Fruit fly (Drosophila melanogaster) whole organism, embryonic: ENCODE results near the gene ClC-a.

ENCODE experiments used
- Antp ChIP-seq: fragments of 200-800 bp; sonication (Bioruptor generic); optimal IDR thresholded peaks from 3 replicates; lab custom pipeline; 2016; ENCODE audit warnings: missing biosample characterization, missing genetic modification characterization
- B-H2 ChIP-seq: fragments of 200-800 bp; sonication (Bioruptor generic); optimal IDR thresholded peaks from 2 replicates; lab custom pipeline; 2018; ENCODE audit warnings: missing biosample characterization, mild to moderate bottlenecking, missing genetic modification characterization
- Blimp-1 ChIP-seq: fragments of 200-800 bp; sonication (Bioruptor generic); optimal IDR thresholded peaks from 3 replicates; lab custom pipeline; 2018; ENCODE audit warnings: missing biosample characterization, missing genetic modification characterization, mild to moderate bottlenecking, moderate library complexity, missing genetic modification reagents
- CG10366 ChIP-seq: fragments of 200-800 bp; sonication (Bioruptor generic); IDR thresholded peaks from 2 replicates; pipeline ENCODE4 v1.3.6; 2022; ENCODE audit warnings: missing biosample characterization, missing genetic modification characterization
- CG14860 ChIP-seq: fragments of 200-800 bp; sonication (Bioruptor generic); IDR thresholded peaks from 3 replicates; pipeline ENCODE4 v1.3.6; 2022; ENCODE audit warnings: missing biosample characterization, missing genetic modification characterization; ENCODE audit not compliant: partially characterized antibody
- CG14965 ChIP-seq: fragments of 200-800 bp; sonication (Bioruptor generic); optimal IDR thresholded peaks from 2 replicates; lab custom pipeline; 2016; ENCODE audit warnings: missing biosample characterization, missing genetic modification characterization, borderline replicate concordance
- CG16863 ChIP-seq: fragments of 200-800 bp; sonication (Bioruptor generic); optimal IDR thresholded peaks from 3 replicates; lab custom pipeline; 2016; ENCODE audit warnings: missing biosample characterization, missing genetic modification characterization
- CG17186 ChIP-seq: fragments of 200-800 bp; sonication (Bioruptor generic); optimal IDR thresholded peaks from 3 replicates; lab custom pipeline; 2017; ENCODE audit warnings: missing biosample characterization, missing genetic modification reagents, missing genetic modification characterization
- CG17385 ChIP-seq: fragments of 200-800 bp; sonication (Bioruptor generic); optimal IDR thresholded peaks from 3 replicates; lab custom pipeline; 2018; ENCODE audit warnings: missing biosample characterization, mild to moderate bottlenecking, missing genetic modification characterization
- CG18476 ChIP-seq: fragments of 200-800 bp; sonication (Bioruptor generic); optimal IDR thresholded peaks from 2 replicates; lab custom pipeline; 2016; ENCODE audit warnings: missing biosample characterization, mild to moderate bottlenecking, missing genetic modification characterization
- CG2129 ChIP-seq: fragments of 200-800 bp; sonication (Bioruptor generic); IDR thresholded peaks from 2 replicates; pipeline ENCODE4 v1.3.6; 2022; ENCODE audit warnings: missing biosample characterization, missing genetic modification characterization; ENCODE audit not compliant: partially characterized antibody
- CG2678 ChIP-seq: fragments of 200-800 bp; sonication (Bioruptor generic); optimal IDR thresholded peaks from 3 replicates; lab custom pipeline; 2019; ENCODE audit warnings: missing biosample characterization, mild to moderate bottlenecking, missing genetic modification characterization, moderate library complexity
- CG2712 ChIP-seq: fragments of 200-800 bp; optimal IDR thresholded peaks from 3 replicates; lab custom pipeline; 2019; ENCODE audit warnings: missing biosample characterization, mild to moderate bottlenecking, missing genetic modification characterization, moderate library complexity
- CG2889 ChIP-seq: fragments of 200-800 bp; sonication (Bioruptor generic); IDR thresholded peaks from 3 replicates; pipeline ENCODE4 v1.3.6; 2022; ENCODE audit warnings: missing biosample characterization, missing genetic modification characterization
- CG31441 ChIP-seq: fragments of 200-800 bp; sonication (Bioruptor generic); IDR thresholded peaks from 2 replicates; pipeline ENCODE4 v1.3.6; 2022; ENCODE audit warnings: missing biosample characterization, missing genetic modification characterization
- CG34376 ChIP-seq: fragments of 200-800 bp; sonication (Bioruptor generic); optimal IDR thresholded peaks from 2 replicates; lab custom pipeline; 2018; ENCODE audit warnings: missing biosample characterization, mild to moderate bottlenecking, missing genetic modification characterization
- CG3726 ChIP-seq: fragments of 200-800 bp; sonication (Bioruptor generic); IDR thresholded peaks from 3 replicates; pipeline ENCODE4, ENCODE4 v1.3.6; 2022; ENCODE audit warnings: missing biosample characterization, missing genetic modification characterization
- CG3847 ChIP-seq: fragments of 200-800 bp; sonication (Bioruptor generic); IDR thresholded peaks from 2 replicates; pipeline ENCODE4 v1.3.6; 2022; ENCODE audit warnings: missing biosample characterization, missing genetic modification characterization
- CG3995 ChIP-seq: fragments of 200-800 bp; sonication (Bioruptor generic); optimal IDR thresholded peaks from 3 replicates; lab custom pipeline; 2016; ENCODE audit warnings: missing biosample characterization, missing genetic modification characterization
- CG4707 ChIP-seq: fragments of 200-800 bp; sonication (Bioruptor generic); optimal IDR thresholded peaks from 2 replicates; lab custom pipeline; 2018; ENCODE audit warnings: missing biosample characterization, mild to moderate bottlenecking, missing genetic modification characterization, moderate library complexity
- CG5953 ChIP-seq: fragments of 200-800 bp; sonication (Bioruptor generic); IDR thresholded peaks from 2 replicates; pipeline ENCODE4 v1.3.6; 2022; ENCODE audit warnings: missing biosample characterization, missing genetic modification characterization
- CG7357 ChIP-seq: fragments of 200-800 bp; sonication (Bioruptor generic); IDR thresholded peaks from 3 replicates; pipeline ENCODE4 v1.3.6; 2022; ENCODE audit warnings: missing biosample characterization, missing genetic modification characterization
- CG8478 ChIP-seq: fragments of >200 bp; optimal IDR thresholded peaks from 2 replicates; lab custom pipeline; 2018
- CG8924 ChIP-seq: fragments of 200-800 bp; optimal IDR thresholded peaks from 3 replicates; lab custom pipeline; 2019; ENCODE audit warnings: missing biosample characterization, mild to moderate bottlenecking, missing genetic modification characterization, moderate library complexity
- CHES-1-like ChIP-seq: fragments of 200-800 bp; sonication (Bioruptor generic); optimal IDR thresholded peaks from 2 replicates; lab custom pipeline; 2016; ENCODE audit warnings: missing biosample characterization, missing genetic modification characterization
- D19A ChIP-seq: fragments of 200-800 bp; optimal IDR thresholded peaks from 3 replicates; lab custom pipeline; 2019; ENCODE audit warnings: missing biosample characterization, mild to moderate bottlenecking, missing genetic modification characterization, moderate library complexity
- Dll ChIP-seq: fragments of 200-800 bp; sonication (Bioruptor generic); IDR thresholded peaks from 4 replicates; pipeline ENCODE4 v1.3.6; 2022; ENCODE audit warnings: missing biosample characterization, missing genetic modification characterization; ENCODE audit not compliant: partially characterized antibody
- Doc2 ChIP-seq: fragments of 200-800 bp; sonication (Bioruptor generic); IDR thresholded peaks from 2 replicates; pipeline ENCODE4 v1.3.6; 2022; ENCODE audit warnings: missing biosample characterization, missing genetic modification characterization
- Ets97D ChIP-seq: fragments of 200-800 bp; sonication (Bioruptor generic); optimal IDR thresholded peaks from 3 replicates; lab custom pipeline; 2016; ENCODE audit warnings: missing biosample characterization, missing genetic modification characterization
- Jarid2 ChIP-seq: fragments of 200-800 bp; sonication (Bioruptor generic); optimal IDR thresholded peaks from 3 replicates; lab custom pipeline; 2017; ENCODE audit warnings: mild to moderate bottlenecking, missing biosample characterization, missing genetic modification reagents, missing genetic modification characterization
- NC2β ChIP-seq: fragments of 200-800 bp; sonication (Bioruptor generic); optimal IDR thresholded peaks from 2 replicates; lab custom pipeline; 2016; ENCODE audit warnings: missing biosample characterization, missing genetic modification characterization
- Oli ChIP-seq: fragments of 200-800 bp; sonication (Bioruptor generic); optimal IDR thresholded peaks from 2 replicates; lab custom pipeline; 2018; ENCODE audit warnings: missing biosample characterization, mild to moderate bottlenecking, missing genetic modification characterization, moderate library complexity
- Poxn ChIP-seq: fragments of 200-800 bp; sonication (Bioruptor generic); IDR thresholded peaks from 2 replicates; pipeline ENCODE4 v1.3.6; 2022; ENCODE audit warnings: missing biosample characterization, missing genetic modification characterization
- Scr ChIP-seq: fragments of 200-800 bp; sonication (Bioruptor generic); IDR thresholded peaks from 2 replicates; pipeline ENCODE4 v1.3.6; 2022; ENCODE audit warnings: missing biosample characterization, missing genetic modification characterization; ENCODE audit not compliant: partially characterized antibody
- YL-1 ChIP-seq: fragments of 200-800 bp; sonication (Bioruptor generic); optimal IDR thresholded peaks from 3 replicates; lab custom pipeline; 2017; ENCODE audit warnings: missing biosample characterization, mild to moderate bottlenecking, missing genetic modification characterization
- chm ChIP-seq: fragments of 200-800 bp; sonication (Bioruptor generic); IDR thresholded peaks from 2 replicates; pipeline ENCODE4 v1.3.6; 2022; ENCODE audit warnings: missing biosample characterization, missing genetic modification characterization
- crp ChIP-seq, 2 experiments: fragments of 200-800 bp; sonication (Bioruptor generic); optimal IDR thresholded peaks; 2 replicates in 1 of 2; 3 replicates in 1 of 2; lab custom pipeline; 2017; ENCODE audit warnings: missing biosample characterization in 2 of 2, missing genetic modification characterization in 2 of 2, mild to moderate bottlenecking in 1 of 2, moderate library complexity in 1 of 2
- dysf ChIP-seq: fragments of 200-800 bp; sonication (Bioruptor generic); IDR thresholded peaks from 3 replicates; pipeline ENCODE4 v1.3.6; 2022; ENCODE audit warnings: missing biosample characterization, missing genetic modification characterization
- h ChIP-seq: fragments of >200 bp; optimal IDR thresholded peaks from 2 replicates; lab custom pipeline; 2017
- hth ChIP-seq: fragments of >200 bp; optimal IDR thresholded peaks from 2 replicates; lab custom pipeline; 2017; ENCODE audit warnings: inconsistent platforms
- kay ChIP-seq: fragments of 200-800 bp; sonication (Bioruptor generic); optimal IDR thresholded peaks from 2 replicates; lab custom pipeline; 2016; ENCODE audit warnings: missing biosample characterization, missing genetic modification characterization
- lmd ChIP-seq: fragments of 200-800 bp; sonication (Bioruptor generic); IDR thresholded peaks from 2 replicates; pipeline ENCODE4 v1.3.6; 2022; ENCODE audit warnings: missing biosample characterization, missing genetic modification characterization
- mirr ChIP-seq: fragments of 200-800 bp; sonication (Bioruptor generic); optimal IDR thresholded peaks from 3 replicates; lab custom pipeline; 2018; ENCODE audit warnings: missing biosample characterization, mild to moderate bottlenecking, missing genetic modification characterization
- nerfin-2 ChIP-seq: fragments of 200-800 bp; sonication (Bioruptor generic); IDR thresholded peaks from 2 replicates; pipeline ENCODE4 v1.3.6; 2022; ENCODE audit warnings: missing biosample characterization, missing genetic modification characterization; ENCODE audit not compliant: partially characterized antibody
- nom ChIP-seq: fragments of 200-800 bp; sonication (Bioruptor generic); optimal IDR thresholded peaks from 2 replicates; lab custom pipeline; 2017; ENCODE audit warnings: missing biosample characterization, missing genetic modification characterization, mild to moderate bottlenecking, moderate library complexity, missing genetic modification reagents
- pnt ChIP-seq: fragments of 200-800 bp; sonication (Bioruptor generic); optimal IDR thresholded peaks from 3 replicates; lab custom pipeline; 2016; ENCODE audit warnings: missing biosample characterization, missing genetic modification characterization
- sd ChIP-seq: fragments of 200-800 bp; sonication (Bioruptor generic); optimal IDR thresholded peaks from 3 replicates; lab custom pipeline; 2018; ENCODE audit warnings: missing biosample characterization, mild to moderate bottlenecking, missing genetic modification characterization, moderate library complexity
- slbo ChIP-seq: fragments of 200-800 bp; sonication (Bioruptor generic); IDR thresholded peaks from 2 replicates; pipeline ENCODE4 v1.3.6; 2022; ENCODE audit warnings: missing biosample characterization, missing genetic modification characterization
- tin ChIP-seq: fragments of 200-800 bp; sonication (Bioruptor generic); optimal IDR thresholded peaks from 3 replicates; lab custom pipeline; 2016; ENCODE audit warnings: missing biosample characterization, missing genetic modification characterization
- trem ChIP-seq: fragments of 200-800 bp; optimal IDR thresholded peaks from 3 replicates; lab custom pipeline; 2019; ENCODE audit warnings: missing biosample characterization, mild to moderate bottlenecking, missing genetic modification characterization, moderate library complexity
- tx ChIP-seq: fragments of 200-800 bp; sonication (Bioruptor generic); optimal IDR thresholded peaks from 2 replicates; lab custom pipeline; 2016; ENCODE audit warnings: missing biosample characterization, missing genetic modification characterization

The ClC-a gene

dm6 chr3R:11812881-11813466 is at the start of gene ClC-a (continued):
- TF ChIP-seq CG14965 (no peak), CG18476 (no peak), Antp (GFP tag; lab: Kevin White, UChicago) (no peak), CG7357 (GFP tag; lab: Robert Waterston, UW) (no peak), tin (GFP tag; lab: Kevin White, UChicago) (no peak), CG2678 (tag; lab: Kevin White, UChicago) (peak; percentile 3), mirr (GFP tag; lab: Kevin White, UChicago) (peak; percentile 54), slbo (GFP tag; lab: Robert Waterston, UW) (0 out of 2 replicates have a peak, but pooled peaks have one; percentile 3), pnt (no peak), chm (GFP tag; lab: Robert Waterston, UW) (no peak), tx (no peak), nerfin-2 (GFP tag; lab: Robert Waterston, UW) (no peak), CG3995 (GFP tag; lab: Kevin White, UChicago) (no peak), CG3726 (GFP tag; lab: Robert Waterston, UW) (no peak), sd (peak; percentile 47), CG5953 (GFP tag; lab: Robert Waterston, UW) (no peak), dysf (GFP tag; lab: Robert Waterston, UW) (no peak), trem (tag; lab: Kevin White, UChicago) (no peak), Oli (tag; lab: Kevin White, UChicago) (no peak), CG17186 (GFP tag; lab: Kevin White, UChicago) (no peak), CG34376 (peak; percentile 90), CG2712 (tag; lab: Kevin White, UChicago) (no peak), Poxn (no peak), CG2889 (GFP tag; lab: Robert Waterston, UW) (no peak), B-H2 (peak; percentile 8), Dll (GFP tag; lab: Robert Waterston, UW) (0 out of 4 replicates have a peak, but pooled peaks have one; percentile 36), NC2β (GFP tag; lab: Kevin White, UChicago) (no peak), Scr (GFP tag; lab: Robert Waterston, UW) (no peak), CG8924 (no peak), nom (no peak), Jarid2 (GFP tag; lab: Kevin White, UChicago) (no peak), CG31441 (no peak), crp (GFP tag; optimal IDR thresholded peaks at IDR 0.05; lab: Kevin White, UChicago) (peak in 1 of 2 experiments; percentile 15), CHES-1-like (GFP tag; lab: Kevin White, UChicago) (peak; percentile 18), Blimp-1 (no peak), Ets97D (GFP tag; lab: Kevin White, UChicago) (no peak), YL-1 (GFP tag; lab: Kevin White, UChicago) (no peak), h (lab: Kevin White, UChicago) (no peak), D19A (tag; lab: Kevin White, UChicago) (peak; percentile 29), CG4707 (GFP tag; lab: Kevin White, UChicago) (peak; percentile 7), Doc2 (GFP tag; lab: Robert Waterston, UW) (no peak), hth (lab: Kevin White, UChicago) (no peak), CG3847 (GFP tag; lab: Robert Waterston, UW) (no peak), CG16863 (no peak), kay (no peak), CG8478 (lab: Kevin White, UChicago) (no peak), CG17385 (GFP tag; lab: Kevin White, UChicago) (no peak), CG2129 (GFP tag; lab: Robert Waterston, UW) (no peak), lmd (no peak), CG14860 (GFP tag; lab: Robert Waterston, UW) (no peak), CG10366 (GFP tag; lab: Robert Waterston, UW) (no peak)
